Worm (Caenorhabditis elegans): ENCODE measurements around the gene F10E9.10.

F10E9.10 gene

ce11 chrIII:8324412-8324811 lies 4.3 kb upstream of the F10E9.10 start, which contains the start of gene F10E9.12:
Gene F10E9.12, plus strand, starts transcription at chrIII:8324542.
- TF ChIP-seq ceh-100 (GFP tag; IDR thresholded peaks at IDR 0.05), result no peak
- TF ChIP-seq lin-54 (GFP tag; optimal IDR thresholded peaks at IDR 0.05), result no peak
- TF ChIP-seq xnd-1 (tag; optimal IDR thresholded peaks at IDR 0.05), result no peak
- no peak for TF ChIP-seq rcor-1 (GFP tag; IDR thresholded peaks at IDR 0.05)
- TF ChIP-seq mes-4 (tag; optimal IDR thresholded peaks at IDR 0.05), result no peak
- no peak for TF ChIP-seq rpc-1 (optimal IDR thresholded peaks at IDR 0.05)
- no peak for TF ChIP-seq rpc-1 (tag; optimal IDR thresholded peaks at IDR 0.05)
- no peak for TF ChIP-seq lag-1 (GFP tag; IDR thresholded peaks at IDR 0.05)
- no peak for TF ChIP-seq T26A5.8 (tag; optimal IDR thresholded peaks at IDR 0.05)
- TF ChIP-seq fkh-3 (tag; optimal IDR thresholded peaks at IDR 0.05), result no peak
- TF ChIP-seq nhr-80 (tag; optimal IDR thresholded peaks at IDR 0.05), result peak; percentile 56
- no peak for TF ChIP-seq sptf-2 (GFP tag; optimal IDR thresholded peaks at IDR 0.05)
- TF ChIP-seq egl-18 (GFP tag; IDR thresholded peaks at IDR 0.05), result no peak
- TF ChIP-seq egrh-3 (GFP tag; IDR thresholded peaks at IDR 0.05), result no peak
- no peak for TF ChIP-seq cebp-1 (GFP tag; IDR thresholded peaks at IDR 0.05)
- peak; percentile 30 for TF ChIP-seq cebp-1 (tag; optimal IDR thresholded peaks at IDR 0.05)
- TF ChIP-seq nhr-27 (tag; optimal IDR thresholded peaks at IDR 0.05), result no peak
- TF ChIP-seq B0035.1 (tag; optimal IDR thresholded peaks at IDR 0.05), result no peak
- TF ChIP-seq ZK185.1 (tag; optimal IDR thresholded peaks at IDR 0.05; ENCODE audit: poor library complexity, severe bottlenecking), result no peak
- TF ChIP-seq akir-1 (GFP tag; optimal IDR thresholded peaks at IDR 0.05), result no peak
- peak; percentile 2 for TF ChIP-seq tbp1 (GFP tag; optimal IDR thresholded peaks at IDR 0.05)

- no peak for TF ChIP-seq aptf-2 (GFP tag; conservative IDR thresholded peaks at IDR 0.05)
- TF ChIP-seq die-1 (tag; optimal IDR thresholded peaks at IDR 0.05), result no peak
- no peak for TF ChIP-seq K11D2.4 (GFP tag; IDR thresholded peaks at IDR 0.05)
- no peak for TF ChIP-seq mel-28 (tag; optimal IDR thresholded peaks at IDR 0.05; ENCODE audit: borderline replicate concordance)
- no peak for TF ChIP-seq ztf-6 (GFP tag; IDR thresholded peaks at IDR 0.05)
- TF ChIP-seq pha-4 (tag; optimal IDR thresholded peaks at IDR 0.05), result no peak
- TF ChIP-seq ztf-26 (tag; optimal IDR thresholded peaks at IDR 0.05), result no peak
- no peak for TF ChIP-seq egl-18 (GFP tag; IDR thresholded peaks at IDR 0.05)
- no peak for TF ChIP-seq him-1 (tag; optimal IDR thresholded peaks at IDR 0.05)
- no peak for TF ChIP-seq lsy-27 (tag; optimal IDR thresholded peaks at IDR 0.05; ENCODE audit: borderline replicate concordance, insufficient read depth)
- no peak for TF ChIP-seq pbrm-1 (GFP tag; IDR thresholded peaks at IDR 0.05)
- TF ChIP-seq Y67H2A.10 (GFP tag; conservative IDR thresholded peaks at IDR 0.05), result no peak
- no peak for TF ChIP-seq sea-2 (GFP tag; IDR thresholded peaks at IDR 0.05)
- TF ChIP-seq lin-26 (GFP tag; IDR thresholded peaks at IDR 0.05), result no peak
- TF ChIP-seq Y95B8A.8 (GFP tag; IDR thresholded peaks at IDR 0.05), result no peak
- TF ChIP-seq atf-7 (tag; optimal IDR thresholded peaks at IDR 0.05), result no peak
- no peak for TF ChIP-seq hsf-1 (GFP tag; IDR thresholded peaks at IDR 0.05)
- TF ChIP-seq F57C9.4 (tag; optimal IDR thresholded peaks at IDR 0.05), result no peak
- TF ChIP-seq rpc-1 (optimal IDR thresholded peaks at IDR 0.05), result no peak
- no peak for TF ChIP-seq rpc-1 (tag; optimal IDR thresholded peaks at IDR 0.05)
- no peak for TF ChIP-seq ceh-58 (GFP tag; IDR thresholded peaks at IDR 0.05)
Observed at ce11 chrIII:8322645-8323213, 2.6 kb upstream of the F10E9.10 start, which contains the start of gene F10E9.1. Gene F10E9.1, plus strand, starts transcription at chrIII:8323163.
